Worm (Caenorhabditis elegans): ENCODE measurements around the gene srg-54.
"Not testable (repeated sequence)": the region's sequence is repeated elsewhere in the genome, so short reads cannot be mapped to it uniquely, and the experiment has no call there.

ce11 chrV:14890782-14891181 is 33.2 kb downstream of the srg-54 start, which contains the start of gene nspa-2:
- TF ChIP-seq unc-39 (tag; optimal IDR thresholded peaks at IDR 0.05); fkh-10 (GFP tag; optimal IDR thresholded peaks at IDR 0.05); ama-1 (optimal IDR thresholded peaks at IDR 0.05); nhr-43 (tag; optimal IDR thresholded peaks at IDR 0.05; ENCODE audit: poor library complexity, severe bottlenecking); fos-1 (tag; optimal IDR thresholded peaks at IDR 0.05); nhr-23 (tag; optimal IDR thresholded peaks at IDR 0.05); unc-62 (GFP tag; optimal IDR thresholded peaks at IDR 0.05); nhr-77 (tag; optimal IDR thresholded peaks at IDR 0.05); skn-1 (tag; optimal IDR thresholded peaks at IDR 0.05); egl-27 (tag; optimal IDR thresholded peaks at IDR 0.05); mdl-1 (tag; optimal IDR thresholded peaks at IDR 0.05); jun-1 (tag; optimal IDR thresholded peaks at IDR 0.05): not testable (repeated sequence)

All from whole organism, L3 larva.